Worm (Caenorhabditis elegans): ENCODE results near the gene gab-1.

ce11 chrIII:12829068-12829467 lies 49.5 kb upstream of the gab-1 start, which contains the start of gene Y37D8A.3:
- TF ChIP-seq blmp-1 (tag; optimal IDR thresholded peaks at IDR 0.05) (no peak), ces-1 (GFP tag; optimal IDR thresholded peaks at IDR 0.05) (no peak)
